Worm (Caenorhabditis elegans) whole organism, late embryonic: Measurements from ENCODE around the gene ptc-3.

Experiments used
- C38D4.7 ChIP-seq: fragments of 200-800 bp; sonication (Bioruptor generic); optimal IDR thresholded peaks from 2 replicates; lab custom pipeline; 2018; ENCODE audit warnings: mild to moderate bottlenecking, missing genetic modification characterization, moderate library complexity, missing compliant biosample characterization
- K02D7.2 ChIP-seq: sonication (generic microtip); optimal IDR thresholded peaks from 2 replicates; lab custom pipeline; 2017; ENCODE audit warnings: mild to moderate bottlenecking, missing genetic modification characterization, missing compliant biosample characterization
- K09A11.1 ChIP-seq: sonication (generic microtip); optimal IDR thresholded peaks from 2 replicates; lab custom pipeline; 2017; ENCODE audit warnings: antibody characterized with exemption, mild to moderate bottlenecking, missing genetic modification characterization, missing compliant biosample characterization; ENCODE audit not compliant: insufficient read depth
- Y22D7AL.16 ChIP-seq: sonication (generic microtip); optimal IDR thresholded peaks from 2 replicates; lab custom pipeline; 2016; ENCODE audit warnings: missing genetic modification characterization, missing compliant biosample characterization
- ahr-1 ChIP-seq: sonication (generic microtip); optimal IDR thresholded peaks from 2 replicates; lab custom pipeline; 2016; ENCODE audit warnings: missing genetic modification characterization, missing compliant biosample characterization
- ama-1 ChIP-seq: fragments of 150-350 bp; optimal IDR thresholded peaks from 2 replicates; lab custom pipeline; 2014
- ceh-18 ChIP-seq: sonication (generic microtip); optimal IDR thresholded peaks from 2 replicates; lab custom pipeline; 2016; ENCODE audit warnings: missing genetic modification characterization, missing compliant biosample characterization
- ceh-24 ChIP-seq: sonication (generic microtip); optimal IDR thresholded peaks from 2 replicates; lab custom pipeline; 2016; ENCODE audit warnings: mild to moderate bottlenecking, missing genetic modification characterization, missing compliant biosample characterization
- ceh-31 ChIP-seq: sonication (generic microtip); optimal IDR thresholded peaks from 2 replicates; lab custom pipeline; 2016; ENCODE audit warnings: missing genetic modification characterization, missing compliant biosample characterization
- ceh-6 ChIP-seq: fragments of 200-800 bp; sonication (Bioruptor generic); optimal IDR thresholded peaks from 2 replicates; lab custom pipeline; 2018; ENCODE audit warnings: mild to moderate bottlenecking, missing genetic modification characterization, missing compliant biosample characterization
- che-1 ChIP-seq: sonication (generic microtip); optimal IDR thresholded peaks from 2 replicates; lab custom pipeline; 2016; ENCODE audit warnings: mild to moderate bottlenecking, missing genetic modification characterization, missing compliant biosample characterization
- dve-1 ChIP-seq: sonication (generic microtip); optimal IDR thresholded peaks from 2 replicates; lab custom pipeline; 2017; ENCODE audit warnings: antibody characterized with exemption, mild to moderate bottlenecking, missing genetic modification characterization, missing compliant biosample characterization
- elt-2 ChIP-seq: sonication (generic microtip); optimal IDR thresholded peaks from 2 replicates; lab custom pipeline; 2016; ENCODE audit warnings: missing genetic modification reagents, missing genetic modification characterization, missing compliant biosample characterization
- elt-4 ChIP-seq: sonication (generic microtip); optimal IDR thresholded peaks from 2 replicates; lab custom pipeline; 2016; ENCODE audit warnings: missing genetic modification characterization, missing compliant biosample characterization
- ets-4 ChIP-seq: sonication (generic microtip); optimal IDR thresholded peaks from 2 replicates; lab custom pipeline; 2016; ENCODE audit warnings: missing genetic modification characterization, missing compliant biosample characterization
- eyg-1 ChIP-seq: sonication (generic microtip); optimal IDR thresholded peaks from 2 replicates; lab custom pipeline; 2016; ENCODE audit warnings: missing genotype, missing genetic modification characterization, missing compliant biosample characterization
- fkh-6 ChIP-seq: sonication (generic microtip); optimal IDR thresholded peaks from 2 replicates; lab custom pipeline; 2016; ENCODE audit warnings: missing genetic modification characterization, missing compliant biosample characterization
- gmeb-2 ChIP-seq: sonication (generic microtip); optimal IDR thresholded peaks from 2 replicates; lab custom pipeline; 2016; ENCODE audit warnings: missing genetic modification characterization, inconsistent platforms, missing compliant biosample characterization
- hlh-13 ChIP-seq: fragments of 200-800 bp; sonication (Bioruptor generic); optimal IDR thresholded peaks from 2 replicates; lab custom pipeline; 2018; ENCODE audit warnings: mild to moderate bottlenecking, missing genetic modification characterization, missing compliant biosample characterization
- hlh-15 ChIP-seq: sonication (generic microtip); optimal IDR thresholded peaks from 2 replicates; lab custom pipeline; 2016; ENCODE audit warnings: missing genetic modification characterization, missing compliant biosample characterization
- hlh-6 ChIP-seq: sonication (generic microtip); optimal IDR thresholded peaks from 2 replicates; lab custom pipeline; 2016; ENCODE audit warnings: missing genotype, missing genetic modification characterization, missing compliant biosample characterization
- hlh-8 ChIP-seq: sonication (generic microtip); optimal IDR thresholded peaks from 2 replicates; lab custom pipeline; 2016; ENCODE audit warnings: missing genotype, missing genetic modification characterization, missing compliant biosample characterization
- lim-6 ChIP-seq: sonication (generic microtip); optimal IDR thresholded peaks from 2 replicates; lab custom pipeline; 2016; ENCODE audit warnings: missing genetic modification characterization, missing compliant biosample characterization
- lin-11 ChIP-seq: fragments of 200-800 bp; sonication (Bioruptor generic); optimal IDR thresholded peaks from 2 replicates; lab custom pipeline; 2018; ENCODE audit warnings: mild to moderate bottlenecking, missing genetic modification characterization, missing compliant biosample characterization
- madf-2 ChIP-seq: sonication (generic microtip); optimal IDR thresholded peaks from 2 replicates; lab custom pipeline; 2017; ENCODE audit warnings: missing genetic modification characterization, missing compliant biosample characterization
- mec-3 ChIP-seq: sonication (generic microtip); optimal IDR thresholded peaks from 2 replicates; lab custom pipeline; 2016; ENCODE audit warnings: borderline replicate concordance, missing genetic modification characterization, missing compliant biosample characterization
- nfya-1 ChIP-seq: sonication (generic microtip); optimal IDR thresholded peaks from 2 replicates; lab custom pipeline; 2017; ENCODE audit warnings: missing genetic modification characterization, mild to moderate bottlenecking, missing compliant biosample characterization, antibody characterized with exemption, moderate library complexity
- nhr-11 ChIP-seq: fragments of 150-350 bp; optimal IDR thresholded peaks from 2 replicates; lab custom pipeline; 2014; ENCODE audit warnings: missing biosample characterization, missing genetic modification characterization
- pag-3 ChIP-seq: sonication (generic microtip); optimal IDR thresholded peaks from 2 replicates; lab custom pipeline; 2016; ENCODE audit warnings: missing compliant biosample characterization, missing genetic modification characterization, borderline replicate concordance
- pax-1 ChIP-seq: fragments of 150-350 bp; optimal IDR thresholded peaks from 2 replicates; lab custom pipeline; 2014; ENCODE audit warnings: missing biosample characterization, missing genetic modification characterization
- pha-2 ChIP-seq: sonication (generic microtip); optimal IDR thresholded peaks from 2 replicates; lab custom pipeline; 2017; ENCODE audit warnings: mild to moderate bottlenecking, missing genetic modification characterization, missing compliant biosample characterization
- pha-4 ChIP-seq: fragments of 150-350 bp; optimal IDR thresholded peaks from 2 replicates; lab custom pipeline; 2018; ENCODE audit warnings: missing biosample characterization, missing genetic modification reagents, missing genetic modification characterization
- pqm-1 ChIP-seq: sonication (generic microtip); optimal IDR thresholded peaks from 2 replicates; lab custom pipeline; 2016; ENCODE audit warnings: missing genetic modification characterization, missing compliant biosample characterization
- pros-1 ChIP-seq: fragments of 150-350 bp; optimal IDR thresholded peaks from 2 replicates; lab custom pipeline; 2014; ENCODE audit warnings: missing biosample characterization, missing genetic modification reagents, missing genetic modification characterization
- rnt-1 ChIP-seq: sonication (generic microtip); optimal IDR thresholded peaks from 2 replicates; lab custom pipeline; 2016; ENCODE audit warnings: missing genetic modification characterization, missing compliant biosample characterization
- sdc-2 ChIP-seq: sonication (generic microtip); optimal IDR thresholded peaks from 2 replicates; lab custom pipeline; 2016; ENCODE audit warnings: missing genotype, missing genetic modification characterization, missing compliant biosample characterization
- sox-4 ChIP-seq: sonication (generic microtip); optimal IDR thresholded peaks from 2 replicates; lab custom pipeline; 2017; ENCODE audit warnings: mild to moderate bottlenecking, missing genetic modification characterization, inconsistent platforms, missing compliant biosample characterization
- syd-9 ChIP-seq: sonication (generic microtip); optimal IDR thresholded peaks from 2 replicates; lab custom pipeline; 2016; ENCODE audit warnings: mild to moderate bottlenecking, missing genetic modification characterization, moderate library complexity, missing compliant biosample characterization
- tbx-2 ChIP-seq: sonication (generic microtip); optimal IDR thresholded peaks from 2 replicates; lab custom pipeline; 2016; ENCODE audit warnings: missing genetic modification characterization, missing compliant biosample characterization
- ttx-3 ChIP-seq: sonication (generic microtip); optimal IDR thresholded peaks from 2 replicates; lab custom pipeline; 2016; ENCODE audit warnings: missing genetic modification reagents, missing genetic modification characterization, missing compliant biosample characterization
- unc-42 ChIP-seq: sonication (generic microtip); optimal IDR thresholded peaks from 2 replicates; lab custom pipeline; 2016; ENCODE audit warnings: missing genotype, missing genetic modification characterization, missing compliant biosample characterization
- unc-55 ChIP-seq: sonication (generic microtip); optimal IDR thresholded peaks from 2 replicates; lab custom pipeline; 2017; ENCODE audit warnings: missing biosample characterization, missing genetic modification reagents, missing genetic modification characterization
- unc-86 ChIP-seq: sonication (generic microtip); optimal IDR thresholded peaks from 2 replicates; lab custom pipeline; 2016; ENCODE audit warnings: missing genetic modification characterization, missing compliant biosample characterization
- ztf-16 ChIP-seq: sonication (generic microtip); optimal IDR thresholded peaks from 2 replicates; lab custom pipeline; 2017; ENCODE audit warnings: missing genetic modification characterization, missing compliant biosample characterization

The ptc-3 gene

ce11 chrII:2804245-2804644 lies 48.1 kb downstream of the ptc-3 start:
- TF ChIP-seq che-1 (tag; lab: Kevin White, UChicago): no peak
- TF ChIP-seq hlh-8 (tag; lab: Kevin White, UChicago): peak; percentile 69

- TF ChIP-seq elt-2: peak; percentile 88
- no peak for TF ChIP-seq K02D7.2 (tag; lab: Kevin White, UChicago)
- TF ChIP-seq, all 69 proteins: peak for 1
Observed at ce11 chrII:2802804-2803586, 49.4 kb downstream of the ptc-3 start.

ce11 chrII:2801764-2802163 lies 50.6 kb downstream of the ptc-3 start:
- no peak for TF ChIP-seq unc-42 (tag; lab: Kevin White, UChicago)
- no peak for TF ChIP-seq ahr-1 (tag; lab: Kevin White, UChicago)
- TF ChIP-seq sox-4 (tag; lab: Kevin White, UChicago): no peak
- TF ChIP-seq sdc-2 (tag; lab: Kevin White, UChicago): no peak
- no peak for TF ChIP-seq ceh-6
- TF ChIP-seq syd-9: no peak
- no peak for TF ChIP-seq hlh-8 (tag; lab: Kevin White, UChicago)
- TF ChIP-seq hlh-15 (tag; lab: Kevin White, UChicago): no peak
- TF ChIP-seq Y22D7AL.16 (tag; lab: Kevin White, UChicago): no peak
- no peak for TF ChIP-seq hlh-6 (tag; lab: Kevin White, UChicago)
- no peak for TF ChIP-seq pqm-1 (tag; lab: Kevin White, UChicago)
- TF ChIP-seq madf-2 (tag; lab: Kevin White, UChicago): no peak
- no peak for TF ChIP-seq rnt-1 (tag; lab: Kevin White, UChicago)
- no peak for TF ChIP-seq ttx-3 (tag; lab: Kevin White, UChicago)
- no peak for TF ChIP-seq ets-4 (tag; lab: Kevin White, UChicago)
- TF ChIP-seq pha-4 (tag; lab: Kevin White, UChicago): no peak
- no peak for TF ChIP-seq eyg-1 (tag; lab: Kevin White, UChicago)
- no peak for TF ChIP-seq unc-86
- no peak for TF ChIP-seq nfya-1 (tag; lab: Kevin White, UChicago)
- no peak for TF ChIP-seq elt-4 (tag; lab: Kevin White, UChicago)

ce11 chrII:2800550-2801233 lies 51.7 kb downstream of the ptc-3 start, which contains the start of gene nhr-119:
TSS of gene nhr-119 (minus strand) at chrII:2800600.
- TF ChIP-seq lim-6 (tag; lab: Kevin White, UChicago) (no peak), unc-42 (tag; lab: Kevin White, UChicago) (no peak), K02D7.2 (tag; lab: Kevin White, UChicago) (no peak), pax-1 (tag; lab: Kevin White, UChicago) (no peak), lin-11 (tag; lab: Kevin White, UChicago) (no peak), nhr-11 (tag; lab: Kevin White, UChicago) (no peak), pag-3 (tag; lab: Kevin White, UChicago) (no peak), elt-4 (tag; lab: Kevin White, UChicago) (no peak), C38D4.7 (GFP tag; lab: Kevin White, UChicago) (no peak), ama-1 (lab: Kevin White, UChicago) (no peak), pha-2 (tag; lab: Kevin White, UChicago) (no peak), tbx-2 (tag; lab: Kevin White, UChicago) (no peak), mec-3 (tag; lab: Kevin White, UChicago) (no peak), ceh-18 (tag; lab: Kevin White, UChicago) (peak; percentile 47), K09A11.1 (tag; lab: Kevin White, UChicago) (no peak), rnt-1 (tag; lab: Kevin White, UChicago) (no peak), elt-2 (peak; percentile 84), ceh-31 (no peak), pros-1 (no peak), dve-1 (peak; percentile 38), ceh-24 (tag; lab: Kevin White, UChicago) (no peak), pqm-1 (tag; lab: Kevin White, UChicago) (peak; percentile 17), syd-9 (no peak), ttx-3 (tag; lab: Kevin White, UChicago) (no peak), fkh-6 (tag; lab: Kevin White, UChicago) (no peak), unc-55 (peak; percentile 97), ztf-16 (tag; lab: Kevin White, UChicago) (no peak), hlh-13 (GFP tag; lab: Kevin White, UChicago) (no peak), gmeb-2 (no peak), Y22D7AL.16 (tag; lab: Kevin White, UChicago) (no peak)
